Fruit fly (Drosophila melanogaster) whole organism, embryonic: ENCODE data around the gene Cdk1.

ENCODE experiments used
- BEAF-32 ChIP-seq: fragments of 200-800 bp; sonication (Bioruptor generic); optimal IDR thresholded peaks from 3 replicates; lab custom pipeline; 2017; ENCODE audit warnings: missing biosample characterization, missing genetic modification characterization, mild to moderate bottlenecking, moderate library complexity, missing genetic modification reagents
- CG10147 ChIP-seq: fragments of 200-800 bp; sonication (Bioruptor generic); optimal IDR thresholded peaks from 2 replicates; lab custom pipeline; 2019; ENCODE audit warnings: missing biosample characterization, mild to moderate bottlenecking, missing genetic modification characterization, moderate library complexity
- CG10543 ChIP-seq: fragments of 200-800 bp; sonication (Bioruptor generic); optimal IDR thresholded peaks from 3 replicates; lab custom pipeline; 2017; ENCODE audit warnings: missing biosample characterization, mild to moderate bottlenecking, missing genetic modification characterization, moderate library complexity
- CG10959 ChIP-seq: fragments of 200-800 bp; sonication (Bioruptor generic); IDR thresholded peaks from 2 replicates; pipeline ENCODE4 v1.3.6; 2022; ENCODE audit warnings: missing biosample characterization, missing genetic modification characterization
- CG11398 ChIP-seq: fragments of 200-800 bp; sonication (Bioruptor generic); optimal IDR thresholded peaks from 2 replicates; lab custom pipeline; 2016; ENCODE audit warnings: missing biosample characterization, missing genetic modification characterization
- CG12744 ChIP-seq: fragments of 200-800 bp; sonication (Bioruptor generic); optimal IDR thresholded peaks from 2 replicates; lab custom pipeline; 2016; ENCODE audit warnings: missing biosample characterization, missing genetic modification characterization
- CG14441 ChIP-seq: fragments of 200-800 bp; sonication (Bioruptor generic); IDR thresholded peaks from 2 replicates; pipeline ENCODE4 v1.3.6; 2022; ENCODE audit warnings: missing biosample characterization, missing genetic modification characterization
- CG14860 ChIP-seq: fragments of 200-800 bp; sonication (Bioruptor generic); IDR thresholded peaks from 3 replicates; pipeline ENCODE4 v1.3.6; 2022; ENCODE audit warnings: missing biosample characterization, missing genetic modification characterization; ENCODE audit not compliant: partially characterized antibody
- CG16815 ChIP-seq: fragments of 200-800 bp; sonication (Bioruptor generic); optimal IDR thresholded peaks from 3 replicates; lab custom pipeline; 2017; ENCODE audit warnings: missing biosample characterization, mild to moderate bottlenecking, missing genetic modification characterization
- CG17328 ChIP-seq: fragments of 200-800 bp; sonication (Bioruptor generic); IDR thresholded peaks from 2 replicates; pipeline ENCODE4 v1.3.6; 2022; ENCODE audit warnings: missing biosample characterization, missing genetic modification characterization
- CG18619 ChIP-seq: fragments of 200-800 bp; sonication (Bioruptor generic); optimal IDR thresholded peaks from 3 replicates; lab custom pipeline; 2017; ENCODE audit warnings: missing biosample characterization, mild to moderate bottlenecking, missing genetic modification characterization
- CG2199 ChIP-seq: fragments of 200-800 bp; sonication (Bioruptor generic); IDR thresholded peaks from 3 replicates; pipeline ENCODE4 v1.3.6; 2022; ENCODE audit warnings: missing biosample characterization, missing genetic modification characterization
- CG3995 ChIP-seq: fragments of 200-800 bp; sonication (Bioruptor generic); optimal IDR thresholded peaks from 3 replicates; lab custom pipeline; 2016; ENCODE audit warnings: missing biosample characterization, missing genetic modification characterization
- CG7271 ChIP-seq: fragments of 200-800 bp; sonication (Bioruptor generic); optimal IDR thresholded peaks from 2 replicates; lab custom pipeline; 2018; ENCODE audit warnings: missing biosample characterization, mild to moderate bottlenecking, missing genetic modification characterization, moderate library complexity
- CG7786 ChIP-seq: fragments of 200-800 bp; sonication (Bioruptor generic); optimal IDR thresholded peaks from 2 replicates; lab custom pipeline; 2016; ENCODE audit warnings: missing biosample characterization, missing genetic modification characterization
- Fer3 ChIP-seq: fragments of 200-800 bp; sonication (Bioruptor generic); optimal IDR thresholded peaks from 2 replicates; lab custom pipeline; 2018; ENCODE audit warnings: missing biosample characterization, mild to moderate bottlenecking, missing genetic modification characterization, moderate library complexity
- Gsc ChIP-seq: fragments of 200-800 bp; sonication (Bioruptor generic); IDR thresholded peaks from 2 replicates; pipeline ENCODE4 v1.3.6; 2022; ENCODE audit warnings: missing biosample characterization, missing genetic modification characterization
- Hmr ChIP-seq: fragments of 200-800 bp; sonication (Bioruptor generic); optimal IDR thresholded peaks from 3 replicates; lab custom pipeline; 2017; ENCODE audit warnings: mild to moderate bottlenecking, missing biosample characterization, missing genetic modification reagents, missing genetic modification characterization
- Lim3 ChIP-seq: fragments of 200-800 bp; sonication (Bioruptor generic); IDR thresholded peaks from 2 replicates; pipeline ENCODE4 v1.3.6; 2022; ENCODE audit warnings: missing biosample characterization, missing genetic modification characterization
- MBD-R2 ChIP-seq: fragments of 200-800 bp; sonication (Bioruptor generic); IDR thresholded peaks from 2 replicates; pipeline ENCODE4 v1.3.6; 2022; ENCODE audit warnings: missing biosample characterization, missing genetic modification characterization
- Sox100B ChIP-seq: fragments of 200-800 bp; sonication (Bioruptor generic); optimal IDR thresholded peaks from 3 replicates; lab custom pipeline; 2018; ENCODE audit warnings: missing biosample characterization, mild to moderate bottlenecking, missing genetic modification characterization
- Ssrp ChIP-seq: fragments of 200-800 bp; sonication (Bioruptor generic); optimal IDR thresholded peaks from 2 replicates; lab custom pipeline; 2018; ENCODE audit warnings: missing biosample characterization, mild to moderate bottlenecking, missing genetic modification characterization, moderate library complexity
- Tbp ChIP-seq: fragments of >200 bp; optimal IDR thresholded peaks from 2 replicates; lab custom pipeline; 2018; ENCODE audit warnings: missing biosample characterization, missing genetic modification characterization
- Vsx1 ChIP-seq: fragments of 200-800 bp; sonication (Bioruptor generic); optimal IDR thresholded peaks from 2 replicates; lab custom pipeline; 2017; ENCODE audit warnings: missing biosample characterization, mild to moderate bottlenecking, missing genetic modification characterization, missing genetic modification reagents
- YL-1 ChIP-seq: fragments of 200-800 bp; sonication (Bioruptor generic); optimal IDR thresholded peaks from 3 replicates; lab custom pipeline; 2017; ENCODE audit warnings: missing biosample characterization, mild to moderate bottlenecking, missing genetic modification characterization
- bbx ChIP-seq: fragments of 200-800 bp; sonication (Bioruptor generic); IDR thresholded peaks from 2 replicates; pipeline ENCODE4 v1.3.6; 2022; ENCODE audit warnings: missing biosample characterization, missing genetic modification characterization; ENCODE audit not compliant: partially characterized antibody
- bsh ChIP-seq, 2 experiments: fragments of 200-800 bp; sonication (Bioruptor generic); optimal IDR thresholded peaks; 2 replicates each; lab custom pipeline; 2017 to 2018; ENCODE audit warnings: mild to moderate bottlenecking in 2 of 2, missing biosample characterization in 2 of 2, missing genetic modification characterization in 2 of 2, moderate library complexity in 1 of 2
- caup ChIP-seq: fragments of 200-800 bp; sonication (Bioruptor generic); optimal IDR thresholded peaks from 3 replicates; lab custom pipeline; 2017; ENCODE audit warnings: missing biosample characterization, mild to moderate bottlenecking, missing genetic modification characterization, moderate library complexity; ENCODE audit not compliant: severe bottlenecking
- da ChIP-seq: fragments of 200-800 bp; sonication (Bioruptor generic); optimal IDR thresholded peaks from 2 replicates; lab custom pipeline; 2016; ENCODE audit warnings: missing biosample characterization, missing genetic modification characterization
- fd102C ChIP-seq: fragments of 200-800 bp; sonication (Bioruptor generic); optimal IDR thresholded peaks from 2 replicates; lab custom pipeline; 2018; ENCODE audit warnings: missing biosample characterization, mild to moderate bottlenecking, missing genetic modification characterization, moderate library complexity
- gcm ChIP-seq: fragments of 200-800 bp; sonication (Bioruptor generic); optimal IDR thresholded peaks from 2 replicates; lab custom pipeline; 2019; ENCODE audit warnings: missing biosample characterization, mild to moderate bottlenecking, missing genetic modification characterization, moderate library complexity
- h ChIP-seq: fragments of >200 bp; optimal IDR thresholded peaks from 2 replicates; lab custom pipeline; 2017
- lab ChIP-seq: fragments of 200-800 bp; sonication (Bioruptor generic); optimal IDR thresholded peaks from 3 replicates; lab custom pipeline; 2017; ENCODE audit warnings: missing biosample characterization, missing genetic modification characterization, mild to moderate bottlenecking, moderate library complexity, missing genetic modification reagents
- lmd ChIP-seq: fragments of 200-800 bp; sonication (Bioruptor generic); IDR thresholded peaks from 2 replicates; pipeline ENCODE4 v1.3.6; 2022; ENCODE audit warnings: missing biosample characterization, missing genetic modification characterization
- lov ChIP-seq, 2 experiments: fragments of 200-800 bp in 1 of 2; fragments of >200 bp in 1 of 2; sonication (Bioruptor generic) in 1 of 2; IDR thresholded peaks in 1 of 2; optimal IDR thresholded peaks in 1 of 2; 2 replicates in 1 of 2; 3 replicates in 1 of 2; pipeline versions ENCODE4 v1.3.6 to Lab custom; 2017 to 2022; ENCODE audit warnings: missing biosample characterization in 1 of 2, missing genetic modification characterization in 1 of 2
- mirr ChIP-seq: fragments of 200-800 bp; sonication (Bioruptor generic); optimal IDR thresholded peaks from 3 replicates; lab custom pipeline; 2018; ENCODE audit warnings: missing biosample characterization, mild to moderate bottlenecking, missing genetic modification characterization
- oc ChIP-seq: fragments of 200-800 bp; sonication (Bioruptor generic); optimal IDR thresholded peaks from 2 replicates; lab custom pipeline; 2018; ENCODE audit warnings: missing biosample characterization, mild to moderate bottlenecking, missing genetic modification characterization, moderate library complexity
- onecut ChIP-seq: fragments of 200-800 bp; sonication (Bioruptor generic); IDR thresholded peaks from 2 replicates; pipeline ENCODE4 v1.3.6; 2022; ENCODE audit warnings: missing biosample characterization, missing genetic modification characterization
- p53 ChIP-seq: fragments of 200-800 bp; sonication (Bioruptor generic); optimal IDR thresholded peaks from 2 replicates; lab custom pipeline; 2016; ENCODE audit warnings: missing biosample characterization, missing genetic modification characterization
- psq ChIP-seq: fragments of 200-800 bp; sonication (Bioruptor generic); optimal IDR thresholded peaks from 2 replicates; lab custom pipeline; 2017; ENCODE audit warnings: missing biosample characterization, missing genetic modification characterization
- ranshi ChIP-seq: fragments of 200-800 bp; sonication (Bioruptor generic); IDR thresholded peaks from 2 replicates; pipeline ENCODE4 v1.3.6; 2022; ENCODE audit warnings: missing biosample characterization, missing genetic modification characterization
- run ChIP-seq: fragments of 200-800 bp; sonication (Bioruptor generic); optimal IDR thresholded peaks from 3 replicates; lab custom pipeline; 2018; ENCODE audit warnings: missing biosample characterization, mild to moderate bottlenecking, missing genetic modification characterization
- sens ChIP-seq: fragments of 200-800 bp; sonication (Bioruptor generic); peaks from one replicate; lab custom pipeline; 2016; ENCODE audit warnings: missing biosample characterization, missing genetic modification characterization
- so ChIP-seq: fragments of 200-800 bp; sonication (Bioruptor generic); IDR thresholded peaks from 3 replicates; pipeline ENCODE4 v1.3.6; 2022; ENCODE audit warnings: missing biosample characterization, missing genetic modification characterization
- trh ChIP-seq: fragments of 200-800 bp; sonication (Bioruptor generic); optimal IDR thresholded peaks from 2 replicates; lab custom pipeline; 2016; ENCODE audit warnings: missing biosample characterization, missing genetic modification characterization
- tup ChIP-seq: fragments of 200-800 bp; sonication (Bioruptor generic); optimal IDR thresholded peaks from 2 replicates; lab custom pipeline; 2016; ENCODE audit warnings: missing biosample characterization, mild to moderate bottlenecking, missing genetic modification characterization, moderate library complexity
- tx ChIP-seq: fragments of 200-800 bp; sonication (Bioruptor generic); optimal IDR thresholded peaks from 2 replicates; lab custom pipeline; 2016; ENCODE audit warnings: missing biosample characterization, missing genetic modification characterization
- wdn ChIP-seq: fragments of 200-800 bp; sonication (Bioruptor generic); IDR thresholded peaks from 2 replicates; pipeline ENCODE4 v1.3.6; 2022; ENCODE audit warnings: missing biosample characterization, missing genetic modification characterization
- z ChIP-seq: fragments of 200-800 bp; sonication (Bioruptor generic); IDR thresholded peaks from 3 replicates; pipeline ENCODE4 v1.3.6; 2022; ENCODE audit warnings: missing biosample characterization, missing genetic modification characterization
- zen2 ChIP-seq: fragments of 200-800 bp; sonication (Bioruptor generic); IDR thresholded peaks from 3 replicates; pipeline ENCODE4 v1.3.6; 2022; ENCODE audit warnings: missing biosample characterization, missing genetic modification characterization; ENCODE audit not compliant: partially characterized antibody

The Cdk1 gene

dm6 chr2L:10408122-10408576, 22.1 kb upstream of the Cdk1 start, which contains the start of the genes Ip259 and RpS27A (continued):
- TF ChIP-seq trh (GFP tag; lab: Kevin White, UChicago) (peak; percentile 60), Sox100B (GFP tag; lab: Kevin White, UChicago) (peak; percentile 66), bsh (GFP tag; optimal IDR thresholded peaks at IDR 0.05; lab: Kevin White, UChicago) (peak in 1 of 2 experiments; percentile 61), z (GFP tag; lab: Robert Waterston, UW) (no peak), fd102C (peak; percentile 2), h (no peak), Ssrp (tag; lab: Kevin White, UChicago) (peak; percentile 52), CG7786 (peak; percentile 60), CG12744 (GFP tag; lab: Kevin White, UChicago) (peak; percentile 55), CG17328 (peak; percentile 87), CG3995 (GFP tag; lab: Kevin White, UChicago) (peak; percentile 60), tup (GFP tag; lab: Kevin White, UChicago) (no peak), lov (optimal IDR thresholded peaks at IDR 0.05; lab: Kevin White, UChicago) (no peak), lov (GFP tag; IDR thresholded peaks at IDR 0.05; lab: Robert Waterston, UW) (peak; percentile 93), CG18619 (GFP tag; lab: Kevin White, UChicago) (peak; percentile 84), CG2199 (GFP tag; lab: Robert Waterston, UW) (no peak), CG14441 (GFP tag; lab: Robert Waterston, UW) (peak; percentile 57; the same call in 1 of the 2 replicates), mirr (GFP tag; lab: Kevin White, UChicago) (peak; percentile 79), run (tag; lab: Kevin White, UChicago) (no peak), Fer3 (tag; lab: Kevin White, UChicago) (peak; percentile 85), CG10543 (GFP tag; lab: Kevin White, UChicago) (peak; percentile 67), bbx (GFP tag; lab: Robert Waterston, UW) (peak; percentile 34; the same call in 1 of the 2 replicates), da (GFP tag; lab: Kevin White, UChicago) (peak; percentile 95), Lim3 (GFP tag; lab: Robert Waterston, UW) (no peak), Tbp (GFP tag; lab: Kevin White, UChicago) (no peak), sens (GFP tag; lab: Kevin White, UChicago) (peak; percentile 74), onecut (GFP tag; lab: Robert Waterston, UW) (peak; percentile 75), zen2 (GFP tag; lab: Robert Waterston, UW) (no peak), YL-1 (peak; percentile 93), ranshi (no peak; the same call in 1 of the 2 replicates), CG7271 (tag; lab: Kevin White, UChicago) (peak; percentile 82), CG11398 (peak; percentile 67), CG16815 (GFP tag; lab: Kevin White, UChicago) (peak; percentile 6), MBD-R2 (peak; percentile 48; the same call in 1 of the 2 replicates), oc (tag; lab: Kevin White, UChicago) (no peak), CG10147 (peak; percentile 66), so (GFP tag; lab: Robert Waterston, UW) (peak; percentile 53; the same call in 1 of the 3 replicates), tx (GFP tag; lab: Kevin White, UChicago) (no peak), CG14860 (GFP tag; lab: Robert Waterston, UW) (no peak), p53 (GFP tag; lab: Kevin White, UChicago) (peak; percentile 62), psq (peak; percentile 27), lab (GFP tag; lab: Kevin White, UChicago) (no peak), lmd (GFP tag; lab: Robert Waterston, UW) (peak; percentile 57), Vsx1 (GFP tag; lab: Kevin White, UChicago) (peak; percentile 61), Gsc (GFP tag; lab: Robert Waterston, UW) (no peak), wdn (GFP tag; lab: Robert Waterston, UW) (peak; percentile 54; the same call in 1 of the 2 replicates), Hmr (GFP tag; lab: Kevin White, UChicago) (no peak), BEAF-32 (peak; percentile 40), CG10959 (peak; percentile 41; the same call in 1 of the 2 replicates), gcm (GFP tag; lab: Kevin White, UChicago) (no peak), caup (GFP tag; lab: Kevin White, UChicago) (peak; percentile 93)
